Worm (Caenorhabditis elegans) whole organism, L3 larva: ENCODE measurements around the gene pho-9.
A peak's percentile ranks its signal among the peaks of the same experiment; 100 is the strongest.

Experiments
- R02D3.7 ChIP-seq: fragments of 150-350 bp; optimal IDR thresholded peaks from 2 replicates; lab custom pipeline; 2014; ENCODE audit warnings: missing biosample characterization, missing genetic modification characterization
- ZK546.5 ChIP-seq: sonication (generic microtip); optimal IDR thresholded peaks from 2 replicates; lab custom pipeline; 2017; ENCODE audit warnings: missing biosample characterization, missing genetic modification characterization
- aly-2 ChIP-seq: fragments of 150-350 bp; optimal IDR thresholded peaks from 2 replicates; lab custom pipeline; 2014; ENCODE audit warnings: missing biosample characterization, missing genetic modification characterization
- ama-1 ChIP-seq: fragments of 150-350 bp; optimal IDR thresholded peaks from 2 replicates; lab custom pipeline; 2018
- ceh-16 ChIP-seq: sonication (generic microtip); optimal IDR thresholded peaks from 2 replicates; lab custom pipeline; 2017; ENCODE audit warnings: missing biosample characterization, missing genetic modification characterization
- ceh-28 ChIP-seq: fragments of 150-350 bp; optimal IDR thresholded peaks from 2 replicates; lab custom pipeline; 2014; ENCODE audit warnings: missing biosample characterization, missing genetic modification reagents, missing genetic modification characterization
- ceh-82 ChIP-seq: fragments of 150-350 bp; optimal IDR thresholded peaks from 2 replicates; lab custom pipeline; 2014; ENCODE audit warnings: missing biosample characterization, missing genetic modification characterization
- daf-12 ChIP-seq: fragments of 150-350 bp; optimal IDR thresholded peaks from 2 replicates; lab custom pipeline; 2014; ENCODE audit warnings: missing biosample characterization, missing genetic modification reagents, missing genetic modification characterization
- egl-27 ChIP-seq: sonication (generic microtip); optimal IDR thresholded peaks from 4 replicates; lab custom pipeline; 2017; ENCODE audit warnings: missing biosample characterization, missing genetic modification reagents, missing genetic modification characterization
- egl-5 ChIP-seq: fragments of 150-350 bp; optimal IDR thresholded peaks from 2 replicates; lab custom pipeline; 2017; ENCODE audit warnings: missing biosample characterization, missing genetic modification reagents, missing genetic modification characterization, inconsistent platforms
- elt-1 ChIP-seq: fragments of 150-350 bp; optimal IDR thresholded peaks from 2 replicates; lab custom pipeline; 2014; ENCODE audit warnings: missing biosample characterization, missing genetic modification characterization
- elt-2 ChIP-seq: sonication (generic microtip); optimal IDR thresholded peaks from 2 replicates; lab custom pipeline; 2016; ENCODE audit warnings: missing genetic modification reagents, mild to moderate bottlenecking, missing genetic modification characterization, missing compliant biosample characterization
- elt-3 ChIP-seq, 3 experiments: fragments of 150-350 bp in 1 of 3; sonication (generic microtip) in 2 of 3; optimal IDR thresholded peaks; 2 replicates in 2 of 3; 4 replicates in 1 of 3; lab custom pipeline; 2014 to 2017; ENCODE audit warnings: missing biosample characterization in 3 of 3, missing genetic modification characterization in 3 of 3
- eor-1 ChIP-seq, 2 experiments: fragments of 150-350 bp; optimal IDR thresholded peaks; 2 replicates each; lab custom pipeline; 2014 to 2018; ENCODE audit warnings: missing biosample characterization in 2 of 2, missing genetic modification characterization in 2 of 2
- fkh-10 ChIP-seq: sonication (generic microtip); optimal IDR thresholded peaks from 2 replicates; lab custom pipeline; 2017; ENCODE audit warnings: missing biosample characterization, missing genetic modification reagents, missing genetic modification characterization
- fkh-2 ChIP-seq: fragments of 150-350 bp; optimal IDR thresholded peaks from 2 replicates; lab custom pipeline; 2014; ENCODE audit warnings: missing biosample characterization, missing genetic modification reagents, missing genetic modification characterization
- fos-1 ChIP-seq: fragments of 150-350 bp; optimal IDR thresholded peaks from 2 replicates; lab custom pipeline; 2014; ENCODE audit warnings: missing biosample characterization, missing genetic modification characterization
- hmg-11 ChIP-seq: sonication (generic microtip); optimal IDR thresholded peaks from 2 replicates; lab custom pipeline; 2016; ENCODE audit warnings: missing genetic modification characterization, missing compliant biosample characterization
- jun-1 ChIP-seq: fragments of 150-350 bp; optimal IDR thresholded peaks from 2 replicates; lab custom pipeline; 2014; ENCODE audit warnings: missing biosample characterization, missing genetic modification reagents, missing genetic modification characterization
- lin-15B ChIP-seq: fragments of 150-350 bp; optimal IDR thresholded peaks from 2 replicates; lab custom pipeline; 2014; ENCODE audit warnings: missing biosample characterization, missing genetic modification characterization
- lin-39 ChIP-seq: fragments of 150-350 bp; optimal IDR thresholded peaks from 2 replicates; lab custom pipeline; 2018; ENCODE audit warnings: missing biosample characterization, missing genetic modification reagents, missing genetic modification characterization
- lsy-12 ChIP-seq: sonication (generic microtip); optimal IDR thresholded peaks from 2 replicates; lab custom pipeline; 2016; ENCODE audit warnings: mild to moderate bottlenecking, missing genetic modification characterization, missing compliant biosample characterization
- mdl-1 ChIP-seq: fragments of 150-350 bp; optimal IDR thresholded peaks from 2 replicates; lab custom pipeline; 2014; ENCODE audit warnings: missing biosample characterization, missing genetic modification characterization
- mml-1 ChIP-seq: fragments of 150-350 bp; sonication (generic microtip); optimal IDR thresholded peaks from 3 replicates; lab custom pipeline; 2014; ENCODE audit warnings: missing biosample characterization, missing genetic modification characterization
- nfya-1 ChIP-seq: sonication (generic microtip); optimal IDR thresholded peaks from 2 replicates; lab custom pipeline; 2017; ENCODE audit warnings: missing genetic modification characterization, mild to moderate bottlenecking, missing compliant biosample characterization, antibody characterized with exemption, moderate library complexity; ENCODE audit not compliant: insufficient read depth
- nhr-11 ChIP-seq: fragments of 150-350 bp; optimal IDR thresholded peaks from 2 replicates; lab custom pipeline; 2014; ENCODE audit warnings: missing biosample characterization, missing genetic modification characterization
- nhr-12 ChIP-seq: fragments of 150-350 bp; optimal IDR thresholded peaks from 2 replicates; lab custom pipeline; 2014; ENCODE audit warnings: missing biosample characterization, missing genetic modification characterization
- nhr-23 ChIP-seq: fragments of 150-350 bp; optimal IDR thresholded peaks from 2 replicates; lab custom pipeline; 2014; ENCODE audit warnings: missing biosample characterization, missing genetic modification reagents, missing genetic modification characterization
- nhr-237 ChIP-seq: fragments of 150-350 bp; optimal IDR thresholded peaks from 2 replicates; lab custom pipeline; 2014; ENCODE audit warnings: missing biosample characterization, missing genetic modification characterization
- nhr-25 ChIP-seq: sonication (generic microtip); optimal IDR thresholded peaks from 2 replicates; lab custom pipeline; 2017; ENCODE audit warnings: missing biosample characterization, missing genetic modification characterization
- nhr-28 ChIP-seq: fragments of 150-350 bp; optimal IDR thresholded peaks from 2 replicates; lab custom pipeline; 2014; ENCODE audit warnings: missing biosample characterization, missing genetic modification characterization
- nhr-67 ChIP-seq: fragments of 150-350 bp; optimal IDR thresholded peaks from 2 replicates; lab custom pipeline; 2014; ENCODE audit warnings: missing biosample characterization, missing genetic modification characterization
- nhr-76 ChIP-seq: fragments of 150-350 bp; sonication (generic microtip); optimal IDR thresholded peaks from 5 replicates; lab custom pipeline; 2014; ENCODE audit warnings: missing biosample characterization, missing genetic modification characterization
- pha-4 ChIP-seq: fragments of 150-350 bp; optimal IDR thresholded peaks from 2 replicates; lab custom pipeline; 2014; ENCODE audit warnings: missing biosample characterization, missing genetic modification reagents, missing genetic modification characterization
- pqm-1 ChIP-seq: fragments of 150-350 bp; optimal IDR thresholded peaks from 2 replicates; lab custom pipeline; 2017; ENCODE audit warnings: missing biosample characterization, missing genetic modification characterization, inconsistent platforms
- sea-2 ChIP-seq: fragments of 150-350 bp; sonication (generic microtip); optimal IDR thresholded peaks from 4 replicates; lab custom pipeline; 2014; ENCODE audit warnings: missing biosample characterization, missing genetic modification reagents, missing genetic modification characterization
- skn-1 ChIP-seq: fragments of 150-350 bp; optimal IDR thresholded peaks from 2 replicates; lab custom pipeline; 2014; ENCODE audit warnings: missing biosample characterization, missing genetic modification characterization
- snpc-4 ChIP-seq: fragments of 150-350 bp; optimal IDR thresholded peaks from 2 replicates; lab custom pipeline; 2014; ENCODE audit warnings: missing biosample characterization, missing genetic modification characterization
- tbx-2 ChIP-seq: sonication (generic microtip); optimal IDR thresholded peaks from 2 replicates; lab custom pipeline; 2016; ENCODE audit warnings: mild to moderate bottlenecking, missing genetic modification characterization, missing compliant biosample characterization
- unc-39 ChIP-seq: sonication (generic microtip); optimal IDR thresholded peaks from 4 replicates; lab custom pipeline; 2017; ENCODE audit warnings: missing biosample characterization, missing genetic modification characterization
- unc-62 ChIP-seq: fragments of 150-350 bp; sonication (generic microtip); optimal IDR thresholded peaks from 4 replicates; lab custom pipeline; 2014; ENCODE audit warnings: missing biosample characterization, missing genetic modification reagents, missing genetic modification characterization
- zag-1 ChIP-seq: fragments of 150-350 bp; optimal IDR thresholded peaks from 2 replicates; lab custom pipeline; 2014; ENCODE audit warnings: missing biosample characterization, missing genetic modification characterization
- ztf-11 ChIP-seq: fragments of 150-350 bp; optimal IDR thresholded peaks from 2 replicates; lab custom pipeline; 2014; ENCODE audit warnings: missing biosample characterization, missing genetic modification characterization
- ztf-4 ChIP-seq: fragments of 150-350 bp; optimal IDR thresholded peaks from 2 replicates; lab custom pipeline; 2014; ENCODE audit warnings: missing biosample characterization, missing genetic modification characterization

Gene pho-9

DNA sequence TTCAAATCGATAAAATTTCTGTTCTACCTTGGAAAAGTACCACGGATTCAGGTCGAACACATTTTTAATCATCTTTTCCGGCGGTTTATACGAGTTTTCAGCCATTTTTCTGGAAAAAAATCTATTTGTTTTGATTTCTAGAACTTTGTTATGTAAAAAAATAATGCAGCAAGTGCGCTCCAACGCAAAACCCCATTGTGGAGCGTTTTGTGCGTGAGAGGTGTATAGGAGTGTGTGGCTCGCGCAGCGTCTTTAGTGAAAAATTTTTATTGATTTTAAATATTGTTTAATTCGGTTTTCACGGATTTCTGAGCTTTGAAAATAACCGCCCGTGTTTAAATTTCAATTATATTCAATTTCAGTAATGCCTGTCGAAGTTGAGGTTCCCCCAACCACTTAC, 25.2 kb upstream of the pho-9 start, which contains the start of gene Y71H2AM.20 (continued):
- TF ChIP-seq nhr-237 (tag; lab: Kevin White, UChicago): no peak
- TF ChIP-seq unc-39 (tag; lab: Kevin White, UChicago): no peak
- no peak for TF ChIP-seq mdl-1 (tag; lab: Kevin White, UChicago)
- TF ChIP-seq elt-2 (tag; lab: Kevin White, UChicago): peak; percentile 82
- TF ChIP-seq unc-62 (GFP tag; lab: Kevin White, UChicago): peak; percentile 73
- peak; percentile 98 for TF ChIP-seq lin-39 (tag; lab: Kevin White, UChicago)
- TF ChIP-seq elt-1 (tag; lab: Kevin White, UChicago): peak; percentile 51
- peak; percentile 24 for TF ChIP-seq nhr-67 (tag; lab: Kevin White, UChicago)
- TF ChIP-seq ceh-16 (tag; lab: Kevin White, UChicago): no peak
- no peak for TF ChIP-seq eor-1 (tag; optimal IDR thresholded peaks at IDR 0.05; lab: Kevin White, UChicago)
- no peak for TF ChIP-seq ama-1 (lab: Kevin White, UChicago)
- TF ChIP-seq mml-1: no peak
- TF ChIP-seq nhr-28 (tag; lab: Kevin White, UChicago): no peak
- peak; percentile 100 for TF ChIP-seq lin-15B (tag; lab: Kevin White, UChicago)
- peak; percentile 75 for TF ChIP-seq ztf-4 (tag; lab: Kevin White, UChicago)
- TF ChIP-seq nhr-23 (tag; lab: Kevin White, UChicago): peak; percentile 97
- TF ChIP-seq jun-1 (tag; lab: Kevin White, UChicago): peak; percentile 91
- TF ChIP-seq egl-5 (tag; lab: Kevin White, UChicago): peak; percentile 82
- peak; percentile 88 for TF ChIP-seq hmg-11 (tag; lab: Kevin White, UChicago)
- no peak for TF ChIP-seq aly-2
- TF ChIP-seq ceh-82 (tag; lab: Kevin White, UChicago): peak; percentile 56
- TF ChIP-seq ztf-11 (tag; lab: Kevin White, UChicago): peak; percentile 44
- peak; percentile 83 for TF ChIP-seq nhr-11 (tag; lab: Kevin White, UChicago)
- TF ChIP-seq nhr-76 (tag; lab: Kevin White, UChicago): peak; percentile 60
- TF ChIP-seq fkh-2: peak; percentile 23
- TF ChIP-seq tbx-2: peak; percentile 76
- TF ChIP-seq R02D3.7: peak; percentile 83
- TF ChIP-seq, all 47 proteins: peak for 33

DNA sequence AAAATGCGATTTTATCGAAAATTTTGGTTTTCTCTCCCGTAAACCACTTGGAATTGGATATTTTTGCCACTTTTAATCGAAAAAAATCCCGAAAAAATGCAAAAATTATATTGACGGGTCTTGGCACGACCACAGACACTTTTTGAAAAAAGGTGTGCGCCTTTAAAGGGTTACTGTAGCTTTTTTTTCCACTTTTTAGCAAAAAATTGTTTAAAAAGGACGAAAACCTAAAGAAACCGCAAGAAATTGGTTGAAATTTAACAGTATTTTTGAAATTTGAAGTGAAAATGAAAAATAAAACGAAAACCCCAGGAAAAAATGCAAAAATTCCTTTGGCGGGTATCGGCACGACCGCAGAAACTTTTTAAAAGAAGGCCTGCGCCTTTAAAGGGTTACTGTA, 21.2 kb upstream of the pho-9 start:
- TF ChIP-seq fkh-10 (GFP tag; lab: Kevin White, UChicago): no peak
- no peak for TF ChIP-seq lin-15B (tag; lab: Kevin White, UChicago)
- no peak for TF ChIP-seq ZK546.5 (tag; lab: Kevin White, UChicago)
- no peak for TF ChIP-seq eor-1 (tag; optimal IDR thresholded peaks at IDR 0.05; lab: Kevin White, UChicago)
- no peak for TF ChIP-seq egl-27 (tag; lab: Kevin White, UChicago)
- TF ChIP-seq nhr-25 (tag; lab: Kevin White, UChicago): no peak
- TF ChIP-seq pqm-1: no peak
- no peak for TF ChIP-seq nhr-12 (tag; lab: Kevin White, UChicago)
- TF ChIP-seq nhr-11 (tag; lab: Kevin White, UChicago): no peak
- no peak for TF ChIP-seq ceh-16 (tag; lab: Kevin White, UChicago)
- no peak for TF ChIP-seq ztf-4 (tag; lab: Kevin White, UChicago)

DNA sequence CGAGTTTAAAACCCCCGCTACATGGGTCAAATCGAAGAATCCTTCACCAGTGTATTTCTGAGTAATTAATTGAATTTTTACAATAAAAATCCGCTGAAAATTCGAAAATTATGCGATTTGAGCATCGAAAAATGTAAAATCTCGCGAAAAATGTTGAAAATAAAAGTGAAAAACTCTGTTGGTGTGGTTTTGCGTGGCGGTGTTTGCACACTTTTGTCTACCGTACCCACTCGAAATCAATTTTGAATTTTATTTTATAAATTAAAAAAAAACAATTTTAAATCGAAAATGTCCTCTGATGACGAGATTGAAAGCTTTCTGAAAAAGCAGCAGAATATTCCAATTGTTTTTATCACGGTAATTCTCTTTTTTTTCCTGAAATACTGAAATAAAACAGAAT, 20.2 kb upstream of the pho-9 start, which contains the start of gene Y71H2AM.6:
Y71H2AM.6 (plus strand) TSS at position 264 of the 400 bp plus-strand sequence.
- TF ChIP-seq unc-39 (tag; lab: Kevin White, UChicago) (no peak), ceh-16 (tag; lab: Kevin White, UChicago) (no peak), snpc-4 (tag; lab: Kevin White, UChicago) (peak; percentile 19), elt-1 (tag; lab: Kevin White, UChicago) (no peak), nhr-28 (tag; lab: Kevin White, UChicago) (no peak), skn-1 (tag; lab: Kevin White, UChicago) (no peak), zag-1 (no peak), nhr-23 (tag; lab: Kevin White, UChicago) (peak; percentile 5), nhr-12 (tag; lab: Kevin White, UChicago) (no peak), lsy-12 (tag; lab: Kevin White, UChicago) (no peak), lin-15B (tag; lab: Kevin White, UChicago) (peak; percentile 64), nhr-67 (tag; lab: Kevin White, UChicago) (no peak), elt-2 (tag; lab: Kevin White, UChicago) (peak; percentile 1), aly-2 (no peak), sea-2 (GFP tag; lab: Kevin White, UChicago) (no peak), jun-1 (tag; lab: Kevin White, UChicago) (no peak), R02D3.7 (no peak), unc-62 (GFP tag; lab: Kevin White, UChicago) (no peak), ama-1 (lab: Kevin White, UChicago) (no peak), ceh-82 (tag; lab: Kevin White, UChicago) (no peak), mml-1 (no peak), nfya-1 (tag; lab: Kevin White, UChicago) (peak; percentile 69), fkh-2 (no peak), lin-39 (tag; lab: Kevin White, UChicago) (no peak), daf-12 (tag; lab: Kevin White, UChicago) (no peak), fos-1 (tag; lab: Kevin White, UChicago) (no peak), pha-4 (tag; lab: Kevin White, UChicago) (peak; percentile 59), mdl-1 (tag; lab: Kevin White, UChicago) (no peak), nhr-11 (tag; lab: Kevin White, UChicago) (no peak), ztf-11 (tag; lab: Kevin White, UChicago) (no peak), ceh-28 (no peak), elt-3 (tag; optimal IDR thresholded peaks at IDR 0.05; lab: Kevin White, UChicago) (no peak), fkh-10 (GFP tag; lab: Kevin White, UChicago) (no peak), ZK546.5 (tag; lab: Kevin White, UChicago) (no peak), tbx-2 (no peak)
- TF ChIP-seq, all 47 proteins: peak for 6
